Worm (Caenorhabditis elegans) whole organism, L2 larva: ENCODE results near the gene clec-32.

ENCODE experiments used
- C34F6.9 ChIP-seq: fragments of 150-350 bp; optimal IDR thresholded peaks from 2 replicates; lab custom pipeline; 2014; ENCODE audit warnings: missing biosample characterization, missing genetic modification characterization
- F13H6.1 ChIP-seq: sonication (generic microtip); optimal IDR thresholded peaks from 2 replicates; lab custom pipeline; 2016; ENCODE audit warnings: missing genetic modification characterization, missing compliant biosample characterization
- R02D3.7 ChIP-seq: fragments of 150-350 bp; optimal IDR thresholded peaks from 2 replicates; lab custom pipeline; 2014; ENCODE audit warnings: missing biosample characterization, missing genetic modification characterization
- Y55F3AM.14 ChIP-seq: fragments of 200-800 bp; sonication (Bioruptor generic); optimal IDR thresholded peaks from 2 replicates; lab custom pipeline; 2018; ENCODE audit warnings: mild to moderate bottlenecking, missing genetic modification characterization, missing compliant biosample characterization
- ama-1 ChIP-seq: fragments of 150-350 bp; optimal IDR thresholded peaks from 2 replicates; lab custom pipeline; 2018; ENCODE audit warnings: inconsistent platforms
- blmp-1 ChIP-seq: sonication (generic microtip); optimal IDR thresholded peaks from 2 replicates; lab custom pipeline; 2017; ENCODE audit warnings: missing genetic modification characterization, mild to moderate bottlenecking, missing compliant biosample characterization, antibody characterized with exemption, moderate library complexity; ENCODE audit not compliant: insufficient read depth
- ceh-16 ChIP-seq: fragments of 150-350 bp; optimal IDR thresholded peaks from 2 replicates; lab custom pipeline; 2014; ENCODE audit warnings: missing biosample characterization, missing genetic modification characterization
- dmd-4 ChIP-seq: sonication (generic microtip); optimal IDR thresholded peaks from 2 replicates; lab custom pipeline; 2017; ENCODE audit warnings: missing biosample characterization, missing genetic modification characterization
- fos-1 ChIP-seq: fragments of 150-350 bp; optimal IDR thresholded peaks from 2 replicates; lab custom pipeline; 2014; ENCODE audit warnings: missing biosample characterization, missing genetic modification characterization
- gmeb-1 ChIP-seq: fragments of 150-350 bp; optimal IDR thresholded peaks from 2 replicates; lab custom pipeline; 2014; ENCODE audit warnings: missing biosample characterization, missing genetic modification characterization
- lin-13 ChIP-seq: fragments of 150-350 bp; optimal IDR thresholded peaks from 2 replicates; lab custom pipeline; 2014; ENCODE audit warnings: missing biosample characterization, missing genetic modification reagents, missing genetic modification characterization
- lin-39 ChIP-seq: fragments of 150-350 bp; optimal IDR thresholded peaks from 2 replicates; lab custom pipeline; 2014; ENCODE audit warnings: missing biosample characterization, missing genetic modification reagents, missing genetic modification characterization
- mab-5 ChIP-seq: fragments of 150-350 bp; optimal IDR thresholded peaks from 2 replicates; lab custom pipeline; 2014; ENCODE audit warnings: missing biosample characterization, missing genetic modification characterization
- mbf-1 ChIP-seq: sonication (generic microtip); optimal IDR thresholded peaks from 2 replicates; lab custom pipeline; 2017; ENCODE audit warnings: missing biosample characterization, missing genetic modification characterization
- nhr-10 ChIP-seq: sonication (generic microtip); optimal IDR thresholded peaks from 2 replicates; lab custom pipeline; 2017; ENCODE audit warnings: missing biosample characterization, missing genetic modification characterization
- nhr-129 ChIP-seq: fragments of 150-350 bp; optimal IDR thresholded peaks from 2 replicates; lab custom pipeline; 2014; ENCODE audit warnings: missing biosample characterization, missing genetic modification characterization
- nhr-25 ChIP-seq: fragments of 150-350 bp; sonication (generic microtip); optimal IDR thresholded peaks from 3 replicates; lab custom pipeline; 2014; ENCODE audit warnings: missing biosample characterization, missing genetic modification characterization
- nhr-6 ChIP-seq: fragments of 150-350 bp; optimal IDR thresholded peaks from 2 replicates; lab custom pipeline; 2014; ENCODE audit warnings: missing biosample characterization, missing genetic modification characterization
- peb-1 ChIP-seq: fragments of 150-350 bp; optimal IDR thresholded peaks from 2 replicates; lab custom pipeline; 2014; ENCODE audit warnings: missing biosample characterization, missing genetic modification characterization
- sem-4 ChIP-seq: fragments of 150-350 bp; optimal IDR thresholded peaks from 2 replicates; lab custom pipeline; 2014; ENCODE audit warnings: missing biosample characterization, missing genetic modification reagents, missing genetic modification characterization
- sma-3 ChIP-seq: sonication (generic microtip); optimal IDR thresholded peaks from 2 replicates; lab custom pipeline; 2016; ENCODE audit warnings: missing genetic modification reagents, missing genetic modification characterization, missing compliant biosample characterization
- sma-9 ChIP-seq, 2 experiments: fragments of 150-350 bp in 1 of 2; sonication (generic microtip) in 1 of 2; optimal IDR thresholded peaks; 2 replicates each; lab custom pipeline; 2014 to 2016; ENCODE audit warnings: missing genetic modification characterization in 2 of 2, mild to moderate bottlenecking in 1 of 2, missing biosample characterization in 1 of 2, missing compliant biosample characterization in 1 of 2, missing genetic modification reagents in 1 of 2, moderate library complexity in 1 of 2
- snpc-4 ChIP-seq: fragments of 150-350 bp; optimal IDR thresholded peaks from 2 replicates; lab custom pipeline; 2014; ENCODE audit warnings: missing biosample characterization, missing genetic modification characterization
- unc-55 ChIP-seq: fragments of 150-350 bp; sonication (generic microtip); optimal IDR thresholded peaks from 3 replicates; lab custom pipeline; 2014; ENCODE audit warnings: missing biosample characterization, missing genetic modification reagents, missing genetic modification characterization
- unc-62 ChIP-seq: fragments of 150-350 bp; optimal IDR thresholded peaks from 2 replicates; lab custom pipeline; 2014; ENCODE audit warnings: missing biosample characterization, missing genetic modification reagents, missing genetic modification characterization
- zag-1 ChIP-seq: fragments of 150-350 bp; optimal IDR thresholded peaks from 2 replicates; lab custom pipeline; 2014; ENCODE audit warnings: missing biosample characterization, missing genetic modification characterization
- ztf-1 ChIP-seq: fragments of 200-800 bp; sonication (Bioruptor generic); conservative IDR thresholded peaks from 2 replicates; pipeline ENCODE4 v1.3.6; 2022; ENCODE audit warnings: missing genetic modification characterization, missing compliant biosample characterization
- ztf-11 ChIP-seq: sonication (generic microtip); optimal IDR thresholded peaks from 2 replicates; lab custom pipeline; 2017; ENCODE audit warnings: missing biosample characterization, missing genetic modification characterization
- ztf-4 ChIP-seq: fragments of 150-350 bp; optimal IDR thresholded peaks from 2 replicates; lab custom pipeline; 2014; ENCODE audit warnings: missing biosample characterization, missing genetic modification characterization

Gene clec-32

DNA sequence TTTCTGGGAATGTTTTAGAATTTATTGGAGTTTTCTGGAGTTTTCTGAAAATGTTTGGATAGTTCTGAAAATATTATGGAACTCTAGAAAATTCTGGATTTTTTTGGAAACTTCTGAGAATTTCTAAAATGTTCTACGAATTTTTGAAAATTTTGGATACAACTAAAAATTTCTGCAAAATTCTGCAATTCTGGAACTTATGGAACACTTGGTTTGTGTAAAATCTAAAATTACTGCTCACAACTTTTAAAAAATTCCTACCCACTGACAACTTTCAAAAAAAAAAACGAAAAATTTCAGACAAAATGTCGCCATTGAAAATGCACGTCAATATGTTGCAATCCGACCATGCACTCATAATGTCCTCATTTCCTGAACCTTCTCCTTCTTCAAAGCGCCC is 43.0 kb upstream of the clec-32 start, which contains the start of gene nhr-262:
TSS of gene nhr-262 (plus strand) at position 301 of the 400 bp plus-strand sequence.
- TF ChIP-seq snpc-4 (tag; lab: Kevin White, UChicago) (no peak), F13H6.1 (no peak), ceh-16 (tag; lab: Kevin White, UChicago) (no peak), mab-5 (tag; lab: Kevin White, UChicago) (no peak), lin-39 (tag; lab: Kevin White, UChicago) (no peak), nhr-10 (tag; lab: Kevin White, UChicago) (no peak)

DNA sequence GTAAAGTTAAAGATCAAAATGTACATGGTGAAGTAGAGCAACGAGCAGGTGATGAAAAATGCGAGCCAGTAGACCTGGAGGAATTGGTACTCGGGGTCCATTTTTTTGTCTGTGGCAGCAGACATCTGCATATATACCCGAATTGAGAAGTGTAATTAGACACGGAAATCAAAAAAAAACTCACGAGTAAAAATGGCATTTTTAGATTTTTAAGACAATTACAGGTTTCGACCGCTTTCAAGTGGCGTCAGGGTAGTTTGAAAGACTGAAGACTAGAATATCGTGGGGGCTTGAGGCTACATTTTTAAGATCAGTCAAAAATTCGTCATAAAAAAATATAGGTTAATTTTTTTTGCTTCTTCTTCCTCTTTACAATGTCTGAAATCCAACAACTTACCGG is 41.1 kb upstream of the clec-32 start, which contains the start of gene srd-68:
TSS of gene srd-68 (minus strand) at position 101 of the 400 bp plus-strand sequence.
- TF ChIP-seq C34F6.9 (tag; lab: Kevin White, UChicago) (no peak), fos-1 (tag; lab: Kevin White, UChicago) (no peak), ztf-1 (GFP tag; lab: Robert Waterston, UW) (no peak)

DNA sequence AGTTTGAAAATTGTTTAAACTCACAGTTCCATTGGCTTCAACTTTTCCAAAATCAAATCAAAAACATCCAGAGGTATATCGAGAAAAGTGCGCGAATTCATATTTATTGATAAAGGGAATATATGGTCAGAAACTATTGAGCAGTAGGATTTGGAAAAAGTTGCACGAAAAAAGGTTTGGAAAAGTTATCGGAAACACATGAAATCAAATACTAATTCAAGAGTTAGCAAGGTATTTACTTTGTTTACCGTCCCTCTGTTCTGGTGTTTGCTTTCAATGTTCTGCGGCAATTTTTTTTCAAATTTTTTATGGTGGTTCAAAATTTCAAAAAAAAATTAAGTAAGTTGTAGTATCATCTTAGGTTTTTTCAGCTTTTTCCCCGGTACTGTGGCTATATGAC is 37.7 kb upstream of the clec-32 start, which contains the start of gene fbxa-45:
TSS of gene fbxa-45 (minus strand) at position 101 of the 400 bp plus-strand sequence.
- TF ChIP-seq ztf-11 (tag; lab: Kevin White, UChicago): no peak
- no peak for TF ChIP-seq fos-1 (tag; lab: Kevin White, UChicago)
- no peak for TF ChIP-seq lin-13 (GFP tag; lab: Kevin White, UChicago)

DNA sequence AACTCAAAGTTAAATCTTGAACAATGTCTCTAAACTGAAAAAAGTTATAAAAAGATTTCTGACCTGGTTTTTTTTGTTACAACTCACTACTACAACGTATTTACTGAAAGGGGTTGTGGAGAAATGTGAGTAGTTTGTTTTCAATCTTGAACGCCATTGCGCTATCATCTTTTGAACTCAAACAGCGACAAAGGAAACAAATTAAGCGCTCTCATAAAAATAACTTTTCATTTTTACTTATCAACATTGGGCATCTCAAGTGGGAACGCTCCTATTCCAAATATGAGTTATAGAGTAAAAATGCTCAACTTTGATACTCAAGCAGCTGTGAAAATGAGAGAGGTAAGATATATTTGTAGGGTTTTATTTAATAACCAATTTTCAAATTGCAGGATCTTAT is 31.8 kb upstream of the clec-32 start, which contains the start of gene F09C6.15:
TSS of gene F09C6.15 (plus strand) at position 301 of the 400 bp plus-strand sequence.
- TF ChIP-seq Y55F3AM.14 (GFP tag; lab: Kevin White, UChicago) (no peak), F13H6.1 (no peak), R02D3.7 (tag; lab: Kevin White, UChicago) (no peak), sem-4 (tag; lab: Kevin White, UChicago) (no peak), gmeb-1 (tag; lab: Kevin White, UChicago) (no peak), nhr-129 (tag; lab: Kevin White, UChicago) (no peak), sma-3 (GFP tag; lab: Kevin White, UChicago) (no peak)

DNA sequence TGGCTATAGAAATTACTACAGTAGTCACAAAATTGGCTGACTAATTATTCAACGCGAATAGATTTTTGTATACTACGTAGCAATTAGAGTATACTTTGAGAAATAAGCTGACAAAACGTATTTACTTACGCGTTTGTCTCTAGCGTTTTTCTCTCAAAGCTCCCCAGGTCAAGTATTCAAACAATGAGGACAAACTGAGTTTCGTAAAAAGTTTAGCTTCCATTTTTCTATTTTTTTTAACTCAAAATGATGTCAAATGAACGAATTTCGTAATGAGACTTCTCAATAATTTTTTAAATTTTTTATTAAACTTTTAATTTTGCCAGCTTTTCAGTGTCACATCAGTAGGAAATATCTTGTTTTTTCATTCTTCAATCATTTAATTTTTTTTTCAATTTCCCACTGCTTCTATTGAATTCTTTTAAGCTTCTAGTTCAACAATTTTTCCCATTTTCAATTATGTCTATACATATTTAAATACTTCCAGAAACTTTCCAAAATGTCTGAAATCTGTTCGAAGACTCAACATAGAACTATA is 27.2 kb upstream of the clec-32 start, which contains the start of the genes ifas-2 and fbxa-44:
TSS of gene ifas-2 (minus strand) at position 101 of the 538 bp plus-strand sequence.
TSS of gene fbxa-44 (plus strand) at position 488 of the 538 bp plus-strand sequence.
- no peak for TF ChIP-seq dmd-4 (tag; lab: Kevin White, UChicago)
- TF ChIP-seq ztf-11 (tag; lab: Kevin White, UChicago): no peak
- no peak for TF ChIP-seq mbf-1
- TF ChIP-seq, all 48 proteins: peak for 0

DNA sequence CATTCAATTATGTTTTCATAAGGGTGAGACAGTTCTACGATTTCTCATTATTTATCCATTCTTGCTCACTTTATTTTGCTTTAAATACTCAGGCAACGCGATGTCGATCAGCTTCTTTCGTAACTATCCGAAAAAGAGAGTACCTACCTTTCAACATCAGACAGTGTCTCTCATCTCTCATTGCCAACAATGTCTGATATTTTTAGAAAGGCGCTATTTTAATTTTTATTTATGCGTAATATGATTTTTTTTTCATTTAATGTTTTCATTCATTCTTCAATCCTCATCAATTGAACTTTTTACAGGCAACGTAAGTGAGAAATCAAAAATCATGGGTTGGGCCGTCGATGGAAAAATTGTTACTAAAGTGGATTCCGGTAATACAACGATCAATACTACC is 23.1 kb upstream of the clec-32 start, which contains the start of gene F09C6.13:
TSS of gene F09C6.13 (plus strand) at position 301 of the 400 bp plus-strand sequence.
- TF ChIP-seq lin-13 (GFP tag; lab: Kevin White, UChicago) (no peak), nhr-25 (tag; lab: Kevin White, UChicago) (no peak), C34F6.9 (tag; lab: Kevin White, UChicago) (no peak), ztf-4 (tag; lab: Kevin White, UChicago) (no peak), sem-4 (tag; lab: Kevin White, UChicago) (no peak), nhr-129 (tag; lab: Kevin White, UChicago) (no peak), R02D3.7 (tag; lab: Kevin White, UChicago) (no peak), unc-55 (no peak), gmeb-1 (tag; lab: Kevin White, UChicago) (no peak), peb-1 (tag; lab: Kevin White, UChicago) (no peak), blmp-1 (tag; lab: Kevin White, UChicago) (no peak), nhr-6 (tag; lab: Kevin White, UChicago) (no peak), zag-1 (tag; lab: Kevin White, UChicago) (no peak), mbf-1 (no peak), Y55F3AM.14 (GFP tag; lab: Kevin White, UChicago) (no peak), unc-62 (GFP tag; lab: Kevin White, UChicago) (no peak), sma-9 (GFP tag; optimal IDR thresholded peaks at IDR 0.05; lab: Kevin White, UChicago) (no peak), sma-9 (tag; optimal IDR thresholded peaks at IDR 0.05; lab: Kevin White, UChicago) (no peak), ama-1 (lab: Kevin White, UChicago) (no peak), snpc-4 (tag; lab: Kevin White, UChicago) (no peak), dmd-4 (tag; lab: Kevin White, UChicago) (no peak)
